Fruit fly (Drosophila melanogaster) whole organism, embryonic: ENCODE data around the gene Vti1a.

Source experiments
- ATbp ChIP-seq: fragments of 200-800 bp; sonication (Bioruptor generic); optimal IDR thresholded peaks from 2 replicates; lab custom pipeline; 2017; ENCODE audit warnings: missing biosample characterization, mild to moderate bottlenecking, missing genetic modification characterization, missing genetic modification reagents
- CG10543 ChIP-seq: fragments of 200-800 bp; sonication (Bioruptor generic); optimal IDR thresholded peaks from 3 replicates; lab custom pipeline; 2017; ENCODE audit warnings: missing biosample characterization, mild to moderate bottlenecking, missing genetic modification characterization, moderate library complexity
- CG12659 ChIP-seq: fragments of 200-800 bp; sonication (Bioruptor generic); optimal IDR thresholded peaks from 3 replicates; lab custom pipeline; 2017; ENCODE audit warnings: mild to moderate bottlenecking, missing biosample characterization, missing genetic modification reagents, missing genetic modification characterization
- CG13296 ChIP-seq: fragments of 200-800 bp; sonication (Bioruptor generic); optimal IDR thresholded peaks from 3 replicates; lab custom pipeline; 2018; ENCODE audit warnings: missing biosample characterization, mild to moderate bottlenecking, missing genetic modification characterization
- CG16779 ChIP-seq: fragments of 200-800 bp; sonication (Bioruptor generic); IDR thresholded peaks from 2 replicates; pipeline ENCODE4 v1.3.6; 2022; ENCODE audit warnings: missing biosample characterization, missing genetic modification characterization
- CG17328 ChIP-seq: fragments of 200-800 bp; sonication (Bioruptor generic); IDR thresholded peaks from 2 replicates; pipeline ENCODE4 v1.3.6; 2022; ENCODE audit warnings: missing biosample characterization, missing genetic modification characterization
- CG17359 ChIP-seq: fragments of 200-800 bp; sonication (Bioruptor generic); optimal IDR thresholded peaks from 3 replicates; lab custom pipeline; 2018; ENCODE audit warnings: missing biosample characterization, mild to moderate bottlenecking, missing genetic modification characterization, moderate library complexity
- CG18011 ChIP-seq: fragments of 200-800 bp; sonication (Bioruptor generic); optimal IDR thresholded peaks from 2 replicates; lab custom pipeline; 2017; ENCODE audit warnings: missing biosample characterization, missing genetic modification characterization, mild to moderate bottlenecking, moderate library complexity, missing genotype
- CG18262 ChIP-seq: fragments of 200-800 bp; optimal IDR thresholded peaks from 3 replicates; lab custom pipeline; 2019; ENCODE audit warnings: missing biosample characterization, mild to moderate bottlenecking, missing genetic modification characterization, moderate library complexity
- CG2116 ChIP-seq: fragments of 200-800 bp; sonication (Bioruptor generic); optimal IDR thresholded peaks from 3 replicates; lab custom pipeline; 2018; ENCODE audit warnings: missing biosample characterization, mild to moderate bottlenecking, missing genetic modification characterization
- CG2202 ChIP-seq: fragments of 200-800 bp; sonication (Bioruptor generic); optimal IDR thresholded peaks from 2 replicates; lab custom pipeline; 2018; ENCODE audit warnings: missing biosample characterization, mild to moderate bottlenecking, missing genetic modification characterization
- CG2712 ChIP-seq: fragments of 200-800 bp; optimal IDR thresholded peaks from 3 replicates; lab custom pipeline; 2019; ENCODE audit warnings: missing biosample characterization, mild to moderate bottlenecking, missing genetic modification characterization, moderate library complexity
- CG3281 ChIP-seq: fragments of 200-800 bp; sonication (Bioruptor generic); optimal IDR thresholded peaks from 3 replicates; lab custom pipeline; 2017; ENCODE audit warnings: missing biosample characterization, mild to moderate bottlenecking, missing genetic modification characterization
- CG33213 ChIP-seq: fragments of 200-800 bp; sonication (Bioruptor generic); optimal IDR thresholded peaks from 3 replicates; lab custom pipeline; 2016; ENCODE audit warnings: missing biosample characterization, missing genetic modification characterization
- CG3847 ChIP-seq: fragments of 200-800 bp; sonication (Bioruptor generic); IDR thresholded peaks from 2 replicates; pipeline ENCODE4 v1.3.6; 2022; ENCODE audit warnings: missing biosample characterization, missing genetic modification characterization
- CG4360 ChIP-seq: fragments of 200-800 bp; sonication (Bioruptor generic); IDR thresholded peaks from 2 replicates; pipeline ENCODE4 v1.3.6; 2022; ENCODE audit warnings: missing biosample characterization, missing genetic modification characterization
- CG5180 ChIP-seq: fragments of 200-800 bp; sonication (Bioruptor generic); optimal IDR thresholded peaks from 3 replicates; lab custom pipeline; 2017; ENCODE audit warnings: missing biosample characterization, missing genetic modification characterization, mild to moderate bottlenecking, moderate library complexity, missing genetic modification reagents
- CG6813 ChIP-seq: fragments of 200-800 bp; sonication (Bioruptor generic); optimal IDR thresholded peaks from 2 replicates; lab custom pipeline; 2017; ENCODE audit warnings: missing biosample characterization, missing genetic modification characterization, mild to moderate bottlenecking, moderate library complexity, missing genetic modification reagents
- CG7271 ChIP-seq: fragments of 200-800 bp; sonication (Bioruptor generic); optimal IDR thresholded peaks from 2 replicates; lab custom pipeline; 2018; ENCODE audit warnings: missing biosample characterization, mild to moderate bottlenecking, missing genetic modification characterization, moderate library complexity
- CG7786 ChIP-seq: fragments of 200-800 bp; sonication (Bioruptor generic); optimal IDR thresholded peaks from 2 replicates; lab custom pipeline; 2016; ENCODE audit warnings: missing biosample characterization, missing genetic modification characterization
- CG9437 ChIP-seq: fragments of 200-800 bp; sonication (Bioruptor generic); optimal IDR thresholded peaks from 2 replicates; lab custom pipeline; 2018; ENCODE audit warnings: missing biosample characterization, mild to moderate bottlenecking, missing genetic modification characterization
- CG9817 ChIP-seq: fragments of 200-800 bp; sonication (Bioruptor generic); optimal IDR thresholded peaks from 2 replicates; lab custom pipeline; 2018; ENCODE audit warnings: missing biosample characterization, mild to moderate bottlenecking, missing genetic modification characterization, moderate library complexity
- CHES-1-like ChIP-seq: fragments of 200-800 bp; sonication (Bioruptor generic); optimal IDR thresholded peaks from 2 replicates; lab custom pipeline; 2016; ENCODE audit warnings: missing biosample characterization, missing genetic modification characterization
- CTCF ChIP-seq: fragments of 200-800 bp; sonication (Bioruptor generic); optimal IDR thresholded peaks from 2 replicates; lab custom pipeline; 2017; ENCODE audit warnings: missing biosample characterization, mild to moderate bottlenecking, missing genetic modification characterization, moderate library complexity
- Deaf1 ChIP-seq: fragments of 200-800 bp; optimal IDR thresholded peaks from 3 replicates; lab custom pipeline; 2019; ENCODE audit warnings: missing biosample characterization, mild to moderate bottlenecking, missing genetic modification characterization, moderate library complexity
- Doc3 ChIP-seq: fragments of 200-800 bp; sonication (Bioruptor generic); IDR thresholded peaks from 3 replicates; pipeline ENCODE4 v1.3.6; 2022; ENCODE audit warnings: missing biosample characterization, missing genetic modification characterization; ENCODE audit not compliant: partially characterized antibody
- Dp ChIP-seq: fragments of 200-800 bp; sonication (Bioruptor generic); optimal IDR thresholded peaks from 2 replicates; lab custom pipeline; 2018; ENCODE audit warnings: missing biosample characterization, mild to moderate bottlenecking, missing genetic modification characterization, moderate library complexity
- MTF-1 ChIP-seq: fragments of 200-800 bp; sonication (Bioruptor generic); optimal IDR thresholded peaks from 2 replicates; lab custom pipeline; 2018; ENCODE audit warnings: missing biosample characterization, mild to moderate bottlenecking, missing genetic modification characterization, borderline replicate concordance
- Nf-YC ChIP-seq: fragments of 200-800 bp; optimal IDR thresholded peaks from 3 replicates; lab custom pipeline; 2019; ENCODE audit warnings: missing biosample characterization, mild to moderate bottlenecking, missing genetic modification characterization, moderate library complexity
- Six4 ChIP-seq: fragments of 200-800 bp; sonication (Bioruptor generic); optimal IDR thresholded peaks from 2 replicates; lab custom pipeline; 2016; ENCODE audit warnings: missing biosample characterization, missing genetic modification characterization
- Sry-δ ChIP-seq: fragments of 200-800 bp; sonication (Bioruptor generic); optimal IDR thresholded peaks from 2 replicates; lab custom pipeline; 2016; ENCODE audit warnings: missing biosample characterization, missing genetic modification characterization
- ac ChIP-seq: fragments of 200-800 bp; sonication (Bioruptor generic); optimal IDR thresholded peaks from 3 replicates; lab custom pipeline; 2017; ENCODE audit warnings: missing biosample characterization, mild to moderate bottlenecking, missing genetic modification characterization
- bbx ChIP-seq: fragments of 200-800 bp; sonication (Bioruptor generic); IDR thresholded peaks from 2 replicates; pipeline ENCODE4 v1.3.6; 2022; ENCODE audit warnings: missing biosample characterization, missing genetic modification characterization; ENCODE audit not compliant: partially characterized antibody
- btn ChIP-seq: fragments of 200-800 bp; sonication (Bioruptor generic); optimal IDR thresholded peaks from 2 replicates; lab custom pipeline; 2016; ENCODE audit warnings: missing biosample characterization, missing genetic modification characterization
- chm ChIP-seq: fragments of 200-800 bp; sonication (Bioruptor generic); IDR thresholded peaks from 2 replicates; pipeline ENCODE4 v1.3.6; 2022; ENCODE audit warnings: missing biosample characterization, missing genetic modification characterization
- ftz-f1 ChIP-seq: fragments of 200-800 bp; sonication (Bioruptor generic); optimal IDR thresholded peaks from 2 replicates; lab custom pipeline; 2016; ENCODE audit warnings: missing biosample characterization, missing genetic modification characterization
- grau ChIP-seq: fragments of 200-800 bp; optimal IDR thresholded peaks from 3 replicates; lab custom pipeline; 2019; ENCODE audit warnings: missing biosample characterization, mild to moderate bottlenecking, missing genetic modification characterization, moderate library complexity
- grn ChIP-seq: fragments of 200-800 bp; sonication (Bioruptor generic); optimal IDR thresholded peaks from 3 replicates; lab custom pipeline; 2017; ENCODE audit warnings: missing biosample characterization, missing genetic modification characterization
- her ChIP-seq: fragments of 200-800 bp; sonication (Bioruptor generic); optimal IDR thresholded peaks from 2 replicates; lab custom pipeline; 2016; ENCODE audit warnings: missing biosample characterization, missing genetic modification characterization
- oc ChIP-seq: fragments of 200-800 bp; sonication (Bioruptor generic); optimal IDR thresholded peaks from 2 replicates; lab custom pipeline; 2018; ENCODE audit warnings: missing biosample characterization, mild to moderate bottlenecking, missing genetic modification characterization, moderate library complexity
- onecut ChIP-seq: fragments of 200-800 bp; sonication (Bioruptor generic); IDR thresholded peaks from 2 replicates; pipeline ENCODE4 v1.3.6; 2022; ENCODE audit warnings: missing biosample characterization, missing genetic modification characterization
- pb ChIP-seq: fragments of 200-800 bp; sonication (Bioruptor generic); optimal IDR thresholded peaks from 3 replicates; lab custom pipeline; 2016; ENCODE audit warnings: missing biosample characterization, missing genetic modification characterization
- phol ChIP-seq: fragments of 200-800 bp; sonication (Bioruptor generic); optimal IDR thresholded peaks from 3 replicates; lab custom pipeline; 2018; ENCODE audit warnings: missing biosample characterization, mild to moderate bottlenecking, missing genetic modification characterization, moderate library complexity
- ranshi ChIP-seq: fragments of 200-800 bp; sonication (Bioruptor generic); IDR thresholded peaks from 2 replicates; pipeline ENCODE4 v1.3.6; 2022; ENCODE audit warnings: missing biosample characterization, missing genetic modification characterization
- sna ChIP-seq: fragments of 200-800 bp; sonication (Bioruptor generic); IDR thresholded peaks from 2 replicates; pipeline ENCODE4 v1.3.6; 2022; ENCODE audit warnings: missing biosample characterization, missing genetic modification characterization; ENCODE audit not compliant: partially characterized antibody
- stwl ChIP-seq: fragments of 200-800 bp; sonication (Bioruptor generic); optimal IDR thresholded peaks from 3 replicates; lab custom pipeline; 2018; ENCODE audit warnings: missing biosample characterization, mild to moderate bottlenecking, missing genetic modification characterization, moderate library complexity
- sug ChIP-seq: fragments of 200-800 bp; optimal IDR thresholded peaks from 2 replicates; lab custom pipeline; 2019; ENCODE audit warnings: missing biosample characterization, mild to moderate bottlenecking, missing genetic modification characterization, moderate library complexity
- tap ChIP-seq: fragments of 200-800 bp; optimal IDR thresholded peaks from 3 replicates; lab custom pipeline; 2019; ENCODE audit warnings: missing biosample characterization, mild to moderate bottlenecking, missing genetic modification characterization, moderate library complexity
- unpg ChIP-seq: fragments of 200-800 bp; sonication (Bioruptor generic); optimal IDR thresholded peaks from 3 replicates; lab custom pipeline; 2018; ENCODE audit warnings: missing biosample characterization, mild to moderate bottlenecking, missing genetic modification characterization, moderate library complexity
- zen2 ChIP-seq: fragments of 200-800 bp; sonication (Bioruptor generic); IDR thresholded peaks from 3 replicates; pipeline ENCODE4 v1.3.6; 2022; ENCODE audit warnings: missing biosample characterization, missing genetic modification characterization; ENCODE audit not compliant: partially characterized antibody

The Vti1a gene

dm6 chr3L:692699-693098 is at the start of gene Vti1a (continued):
- TF ChIP-seq CG7271 (tag; lab: Kevin White, UChicago) (no peak), unpg (GFP tag; lab: Kevin White, UChicago) (no peak), ac (GFP tag; lab: Kevin White, UChicago) (no peak), CHES-1-like (GFP tag; lab: Kevin White, UChicago) (peak; percentile 7), CG7786 (GFP tag; lab: Kevin White, UChicago) (no peak), Dp (peak; percentile 57), onecut (GFP tag; lab: Robert Waterston, UW) (peak; percentile 31; the same call in 1 of the 2 replicates), btn (GFP tag; lab: Kevin White, UChicago) (no peak), Deaf1 (tag; lab: Kevin White, UChicago) (peak; percentile 9), CG33213 (GFP tag; lab: Kevin White, UChicago) (peak; percentile 46), Six4 (GFP tag; lab: Kevin White, UChicago) (no peak), grau (tag; lab: Kevin White, UChicago) (peak; percentile 2), sug (tag; lab: Kevin White, UChicago) (peak; percentile 11), CG13296 (GFP tag; lab: Kevin White, UChicago) (no peak), pb (no peak), sna (peak; percentile 40; the same call in 1 of the 2 replicates), CG5180 (GFP tag; lab: Kevin White, UChicago) (no peak), CG2712 (tag; lab: Kevin White, UChicago) (peak; percentile 39), ATbp (GFP tag; lab: Kevin White, UChicago) (no peak), oc (tag; lab: Kevin White, UChicago) (no peak), Sry-δ (GFP tag; lab: Kevin White, UChicago) (peak; percentile 6), bbx (peak; percentile 65; the same call in 1 of the 2 replicates), CG10543 (GFP tag; lab: Kevin White, UChicago) (no peak), phol (tag; lab: Kevin White, UChicago) (peak; percentile 38), CG4360 (0 out of 2 replicates have a peak, but pooled peaks have one; percentile 23), CG18262 (tag; lab: Kevin White, UChicago) (peak; percentile 2), zen2 (GFP tag; lab: Robert Waterston, UW) (no peak; the same call in 2 of the 3 replicates), CG18011 (GFP tag; lab: Kevin White, UChicago) (no peak), stwl (tag; lab: Kevin White, UChicago) (peak; percentile 98), CG16779 (no peak), CG17359 (peak; percentile 7), MTF-1 (GFP tag; lab: Kevin White, UChicago) (no peak), CG3281 (GFP tag; lab: Kevin White, UChicago) (no peak), chm (GFP tag; lab: Robert Waterston, UW) (no peak), Nf-YC (peak; percentile 12), her (GFP tag; lab: Kevin White, UChicago) (no peak), tap (tag; lab: Kevin White, UChicago) (peak; percentile 1), Doc3 (peak; percentile 40; the same call in 1 of the 3 replicates), ranshi (no peak), CG9817 (no peak), CG17328 (no peak), ftz-f1 (GFP tag; lab: Kevin White, UChicago) (peak; percentile 82), CG2116 (GFP tag; lab: Kevin White, UChicago) (peak; percentile 47), CG12659 (GFP tag; lab: Kevin White, UChicago) (peak; percentile 34), CG3847 (GFP tag; lab: Robert Waterston, UW) (peak; percentile 49; the same call in 1 of the 2 replicates), CG2202 (tag; lab: Kevin White, UChicago) (no peak), CG6813 (GFP tag; lab: Kevin White, UChicago) (no peak), grn (GFP tag; lab: Kevin White, UChicago) (peak; percentile 32), CTCF (GFP tag; lab: Kevin White, UChicago) (peak; percentile 42), CG9437 (no peak)
